Fruit fly (Drosophila melanogaster) S2 (cell line): Measurements from ENCODE around the gene Snx1.

Experiments used
- CG8478 ChIP-seq: fragments of >200 bp; optimal IDR thresholded peaks from 2 replicates; lab custom pipeline; 2018
- CTCF ChIP-seq, 2 experiments: fragments of >200 bp; optimal IDR thresholded peaks; 2 replicates each; lab custom pipeline; 2018

DNA sequence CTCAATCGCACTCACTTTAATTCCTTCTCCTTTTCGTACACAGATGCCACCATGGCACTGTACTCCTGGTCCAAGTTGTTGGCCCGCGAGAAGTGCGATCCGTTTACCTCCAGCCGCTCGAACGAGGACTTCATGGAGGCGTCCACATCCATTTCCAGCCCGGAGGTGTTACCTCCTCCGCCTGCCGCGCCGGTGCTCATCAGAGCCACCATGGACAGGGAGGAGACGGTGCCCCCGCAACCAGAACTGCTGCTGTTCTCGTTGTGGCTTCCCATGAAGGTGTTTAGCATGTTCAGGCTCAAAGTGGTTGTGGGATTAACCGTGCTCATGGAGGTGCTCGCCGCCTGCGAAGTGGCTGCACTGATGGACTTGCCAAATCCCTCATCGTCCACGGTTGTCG, 46.0 kb downstream of the Snx1 start:
- TF ChIP-seq CG8478 (no peak), CTCF (optimal IDR thresholded peaks at IDR 0.05; lab: Kevin White, UChicago) (no peak)
